Fruit fly (Drosophila melanogaster) whole organism, prepupa: ENCODE data around the gene Unc-76.
A peak's percentile ranks its signal among the peaks of the same experiment; 100 is the strongest.

Source experiments
- Blimp-1 ChIP-seq: fragments of 200-800 bp; sonication (Bioruptor generic); optimal IDR thresholded peaks from 3 replicates; lab custom pipeline; 2017; ENCODE audit warnings: missing biosample characterization, missing genetic modification characterization, mild to moderate bottlenecking, moderate library complexity, missing genetic modification reagents
- CG10669 ChIP-seq: fragments of 200-800 bp; sonication (Bioruptor generic); optimal IDR thresholded peaks from 3 replicates; lab custom pipeline; 2018; ENCODE audit warnings: missing biosample characterization, mild to moderate bottlenecking, missing genetic modification characterization, moderate library complexity
- CG11294 ChIP-seq: fragments of 200-800 bp; sonication (Bioruptor generic); IDR thresholded peaks from 2 replicates; pipeline ENCODE4 v1.3.6; 2022; ENCODE audit warnings: missing biosample characterization, missing genetic modification characterization
- CG11762 ChIP-seq: fragments of 200-800 bp; sonication (Bioruptor generic); optimal IDR thresholded peaks from 3 replicates; lab custom pipeline; 2016; ENCODE audit warnings: missing biosample characterization, missing genetic modification characterization; ENCODE audit not compliant: insufficient read depth
- CG11902 ChIP-seq: fragments of 200-800 bp; sonication (Bioruptor generic); optimal IDR thresholded peaks from 3 replicates; lab custom pipeline; 2016; ENCODE audit warnings: missing biosample characterization, missing genetic modification characterization
- CG1621 ChIP-seq: fragments of 200-800 bp; sonication (Bioruptor generic); optimal IDR thresholded peaks from 3 replicates; lab custom pipeline; 2018; ENCODE audit warnings: missing biosample characterization, mild to moderate bottlenecking, missing genetic modification characterization
- CG16779 ChIP-seq: fragments of 200-800 bp; sonication (Bioruptor generic); optimal IDR thresholded peaks from 3 replicates; lab custom pipeline; 2017; ENCODE audit warnings: missing biosample characterization, mild to moderate bottlenecking, missing genetic modification characterization
- CG3032 ChIP-seq: fragments of 200-800 bp; optimal IDR thresholded peaks from 2 replicates; lab custom pipeline; 2019; ENCODE audit warnings: missing biosample characterization, mild to moderate bottlenecking, missing genetic modification characterization, moderate library complexity
- CG31627 ChIP-seq: fragments of 200-800 bp; sonication (Bioruptor generic); optimal IDR thresholded peaks from 3 replicates; lab custom pipeline; 2016; ENCODE audit warnings: missing biosample characterization, missing genetic modification characterization
- CG34406 ChIP-seq: fragments of 200-800 bp; sonication (Bioruptor generic); optimal IDR thresholded peaks from 3 replicates; lab custom pipeline; 2016; ENCODE audit warnings: missing biosample characterization, missing genetic modification characterization
- CG3919 ChIP-seq: fragments of 200-800 bp; sonication (Bioruptor generic); optimal IDR thresholded peaks from 3 replicates; lab custom pipeline; 2016; ENCODE audit warnings: missing biosample characterization, missing genetic modification characterization
- CG6163 ChIP-seq: fragments of 200-800 bp; sonication (Bioruptor generic); IDR thresholded peaks from 3 replicates; pipeline ENCODE4 v1.3.6; 2022; ENCODE audit warnings: missing biosample characterization, missing genetic modification characterization
- CG6276 ChIP-seq: fragments of 200-800 bp; sonication (Bioruptor generic); optimal IDR thresholded peaks from 2 replicates; lab custom pipeline; 2017; ENCODE audit warnings: missing biosample characterization, mild to moderate bottlenecking, missing genetic modification characterization
- CG6792 ChIP-seq: fragments of 200-800 bp; sonication (Bioruptor generic); optimal IDR thresholded peaks from 3 replicates; lab custom pipeline; 2016; ENCODE audit warnings: missing biosample characterization, missing genetic modification characterization
- CG6808 ChIP-seq: fragments of 200-800 bp; sonication (Bioruptor generic); optimal IDR thresholded peaks from 3 replicates; lab custom pipeline; 2017; ENCODE audit warnings: missing biosample characterization, missing genetic modification characterization, mild to moderate bottlenecking, moderate library complexity, missing genetic modification reagents
- CG6854 ChIP-seq: fragments of 200-800 bp; sonication (Bioruptor generic); optimal IDR thresholded peaks from 2 replicates; lab custom pipeline; 2017; ENCODE audit warnings: missing biosample characterization, mild to moderate bottlenecking, missing genetic modification characterization
- CG7368 ChIP-seq: fragments of 200-800 bp; sonication (Bioruptor generic); optimal IDR thresholded peaks from 3 replicates; lab custom pipeline; 2016; ENCODE audit warnings: missing biosample characterization, missing genetic modification characterization
- CG8119 ChIP-seq: fragments of 200-800 bp; sonication (Bioruptor generic); IDR thresholded peaks from 3 replicates; pipeline ENCODE4 v1.3.6; 2022; ENCODE audit warnings: missing biosample characterization, missing genetic modification characterization
- CG8319 ChIP-seq: fragments of 200-800 bp; sonication (Bioruptor generic); optimal IDR thresholded peaks from 3 replicates; lab custom pipeline; 2016; ENCODE audit warnings: missing biosample characterization, missing genetic modification characterization
- CG8632 ChIP-seq: fragments of 200-800 bp; sonication (Bioruptor generic); optimal IDR thresholded peaks from 3 replicates; lab custom pipeline; 2016; ENCODE audit warnings: missing biosample characterization, missing genetic modification characterization
- CG9139 ChIP-seq: fragments of 200-800 bp; sonication (Bioruptor generic); optimal IDR thresholded peaks from 3 replicates; lab custom pipeline; 2017; ENCODE audit warnings: missing biosample characterization, mild to moderate bottlenecking, missing genetic modification characterization
- Eip75B ChIP-seq: fragments of 200-800 bp; sonication (Bioruptor generic); optimal IDR thresholded peaks from 3 replicates; lab custom pipeline; 2016; ENCODE audit warnings: missing biosample characterization, missing genetic modification characterization
- Eip78C ChIP-seq: fragments of 200-800 bp; sonication (Bioruptor generic); peaks from one replicate; lab custom pipeline; 2016; ENCODE audit warnings: missing biosample characterization, missing genetic modification characterization
- Eip93F ChIP-seq: fragments of 200-800 bp; sonication (Bioruptor generic); optimal IDR thresholded peaks from 2 replicates; lab custom pipeline; 2016; ENCODE audit warnings: missing biosample characterization, mild to moderate bottlenecking, missing genetic modification characterization
- Ets21C ChIP-seq: fragments of 200-800 bp; sonication (Bioruptor generic); optimal IDR thresholded peaks from 3 replicates; lab custom pipeline; 2016; ENCODE audit warnings: missing biosample characterization, missing genetic modification characterization
- Ets96B ChIP-seq: fragments of 200-800 bp; optimal IDR thresholded peaks from 2 replicates; lab custom pipeline; 2019; ENCODE audit warnings: missing biosample characterization, mild to moderate bottlenecking, missing genetic modification characterization, moderate library complexity
- Hr38 ChIP-seq: sonication (Bioruptor generic); optimal IDR thresholded peaks from 2 replicates; lab custom pipeline; 2016; ENCODE audit warnings: missing biosample characterization, missing genetic modification characterization
- Hr39 ChIP-seq: fragments of 200-800 bp; sonication (Bioruptor generic); optimal IDR thresholded peaks from 2 replicates; lab custom pipeline; 2016; ENCODE audit warnings: missing biosample characterization, missing genetic modification characterization
- Hr4 ChIP-seq: fragments of 200-800 bp; sonication (Bioruptor generic); optimal IDR thresholded peaks from 3 replicates; lab custom pipeline; 2016; ENCODE audit warnings: missing biosample characterization, missing genetic modification characterization
- Lpt ChIP-seq: fragments of 200-800 bp; sonication (Bioruptor generic); optimal IDR thresholded peaks from 3 replicates; lab custom pipeline; 2016; ENCODE audit warnings: missing biosample characterization, missing genetic modification characterization
- Met ChIP-seq: fragments of 200-800 bp; sonication (Bioruptor generic); optimal IDR thresholded peaks from 3 replicates; lab custom pipeline; 2016; ENCODE audit warnings: missing biosample characterization, missing genetic modification characterization
- OdsH ChIP-seq: fragments of 200-800 bp; sonication (Bioruptor generic); optimal IDR thresholded peaks from 3 replicates; lab custom pipeline; 2016; ENCODE audit warnings: missing biosample characterization, missing genetic modification characterization
- Sox102F ChIP-seq: fragments of 200-800 bp; sonication (Bioruptor generic); optimal IDR thresholded peaks from 2 replicates; lab custom pipeline; 2016; ENCODE audit warnings: missing biosample characterization, mild to moderate bottlenecking, missing genetic modification characterization
- Sox14 ChIP-seq: fragments of 200-800 bp; sonication (Bioruptor generic); optimal IDR thresholded peaks from 3 replicates; lab custom pipeline; 2016; ENCODE audit warnings: missing biosample characterization, missing genetic modification characterization
- Sox15 ChIP-seq: fragments of 200-800 bp; sonication (Bioruptor generic); optimal IDR thresholded peaks from 3 replicates; lab custom pipeline; 2016; ENCODE audit warnings: missing biosample characterization, missing genetic modification characterization
- achi ChIP-seq: fragments of 200-800 bp; sonication (Bioruptor generic); optimal IDR thresholded peaks from 3 replicates; lab custom pipeline; 2016; ENCODE audit warnings: missing biosample characterization, missing genetic modification characterization
- acj6 ChIP-seq: fragments of 200-800 bp; sonication (Bioruptor generic); optimal IDR thresholded peaks from 3 replicates; lab custom pipeline; 2016; ENCODE audit warnings: missing biosample characterization, missing genetic modification characterization
- eg ChIP-seq: fragments of 200-800 bp; sonication (Bioruptor generic); IDR thresholded peaks from 3 replicates; pipeline ENCODE4 v1.3.6; 2022; ENCODE audit warnings: missing biosample characterization, missing genetic modification characterization
- esn ChIP-seq: fragments of 200-800 bp; sonication (Bioruptor generic); optimal IDR thresholded peaks from 2 replicates; lab custom pipeline; 2016; ENCODE audit warnings: missing biosample characterization, mild to moderate bottlenecking, missing genetic modification characterization, moderate library complexity
- fd59A ChIP-seq: fragments of 200-800 bp; sonication (Bioruptor generic); optimal IDR thresholded peaks from 2 replicates; lab custom pipeline; 2017; ENCODE audit warnings: missing biosample characterization, mild to moderate bottlenecking, missing genetic modification characterization, missing genetic modification reagents
- fkh ChIP-seq: fragments of 200-800 bp; sonication (Bioruptor generic); optimal IDR thresholded peaks from 3 replicates; lab custom pipeline; 2017; ENCODE audit warnings: missing biosample characterization, mild to moderate bottlenecking, missing genetic modification characterization, moderate library complexity
- net ChIP-seq: fragments of 200-800 bp; sonication (Bioruptor generic); optimal IDR thresholded peaks from 3 replicates; lab custom pipeline; 2016; ENCODE audit warnings: missing biosample characterization, missing genetic modification characterization
- salr ChIP-seq, 2 experiments: fragments of 200-800 bp; sonication (Bioruptor generic); optimal IDR thresholded peaks; 3 replicates each; lab custom pipeline; 2016 to 2018; ENCODE audit warnings: missing biosample characterization in 2 of 2, missing genetic modification characterization in 2 of 2, mild to moderate bottlenecking in 1 of 2
- spab ChIP-seq: fragments of 200-800 bp; sonication (Bioruptor generic); optimal IDR thresholded peaks from 2 replicates; lab custom pipeline; 2017; ENCODE audit warnings: missing biosample characterization, mild to moderate bottlenecking, missing genetic modification characterization, missing genetic modification reagents
- topi ChIP-seq: fragments of 200-800 bp; sonication (Bioruptor generic); optimal IDR thresholded peaks from 3 replicates; lab custom pipeline; 2016; ENCODE audit warnings: missing biosample characterization, missing genetic modification characterization
- vri ChIP-seq: fragments of 200-800 bp; sonication (Bioruptor generic); optimal IDR thresholded peaks from 3 replicates; lab custom pipeline; 2016; ENCODE audit warnings: missing biosample characterization, mild to moderate bottlenecking, missing genetic modification characterization

Gene Unc-76

dm6 chrX:2104365-2104764 is 24.0 kb downstream of the Unc-76 start:
- TF ChIP-seq spab (GFP tag; lab: Kevin White, UChicago) (no peak), CG1621 (no peak), Eip93F (no peak), CG6792 (GFP tag; lab: Kevin White, UChicago) (no peak), fkh (GFP tag; lab: Kevin White, UChicago) (no peak), Ets21C (GFP tag; lab: Kevin White, UChicago) (no peak), Eip78C (GFP tag; lab: Kevin White, UChicago) (no peak), Eip75B (GFP tag; lab: Kevin White, UChicago) (no peak), CG34406 (GFP tag; lab: Kevin White, UChicago) (no peak), Hr39 (GFP tag; lab: Kevin White, UChicago) (no peak), CG11762 (GFP tag; lab: Kevin White, UChicago) (no peak)
- TF ChIP-seq, all 60 proteins: peak for 0

dm6 chrX:2106367-2106766 is 26.0 kb downstream of the Unc-76 start:
- TF ChIP-seq CG8632 = no peak
- TF ChIP-seq CG6792 (GFP tag; lab: Kevin White, UChicago) = no peak
- no peak for TF ChIP-seq OdsH (GFP tag; lab: Kevin White, UChicago)
- no peak for TF ChIP-seq CG11902 (GFP tag; lab: Kevin White, UChicago)

- TF ChIP-seq CG3919 (GFP tag; lab: Kevin White, UChicago) = peak; percentile 24
- peak; percentile 63 for TF ChIP-seq OdsH (GFP tag; lab: Kevin White, UChicago)
- no peak for TF ChIP-seq fkh (GFP tag; lab: Kevin White, UChicago)
- peak; percentile 23 for TF ChIP-seq Sox14 (GFP tag; lab: Kevin White, UChicago)
- TF ChIP-seq fd59A = no peak
- no peak for TF ChIP-seq Hr38
- TF ChIP-seq CG11902 (GFP tag; lab: Kevin White, UChicago) = no peak
- no peak for TF ChIP-seq spab (GFP tag; lab: Kevin White, UChicago)
- TF ChIP-seq esn (GFP tag; lab: Kevin White, UChicago) = peak; percentile 12
- no peak for TF ChIP-seq CG3032 (tag; lab: Kevin White, UChicago)
- no peak for TF ChIP-seq topi (GFP tag; lab: Kevin White, UChicago)
- no peak for TF ChIP-seq CG6808 (GFP tag; lab: Kevin White, UChicago)
- TF ChIP-seq Eip75B (GFP tag; lab: Kevin White, UChicago) = no peak
- peak; percentile 79 for TF ChIP-seq Eip78C (GFP tag; lab: Kevin White, UChicago)
- TF ChIP-seq CG16779 (tag; lab: Kevin White, UChicago) = peak; percentile 23
- no peak for TF ChIP-seq Sox15
- no peak for TF ChIP-seq CG9139 (GFP tag; lab: Kevin White, UChicago)
- TF ChIP-seq Hr4 = peak; percentile 85
- no peak for TF ChIP-seq Sox102F (GFP tag; lab: Kevin White, UChicago)
- TF ChIP-seq eg (GFP tag; lab: Robert Waterston, UW) = peak; percentile 90
- no peak for TF ChIP-seq CG6854
- peak; percentile 49 for TF ChIP-seq achi (GFP tag; lab: Kevin White, UChicago)
- peak; percentile 9 for TF ChIP-seq Met (GFP tag; lab: Kevin White, UChicago)
- no peak for TF ChIP-seq CG7368 (GFP tag; lab: Kevin White, UChicago)
- TF ChIP-seq acj6 = peak; percentile 36
- TF ChIP-seq CG8319 (GFP tag; lab: Kevin White, UChicago) = no peak
- TF ChIP-seq net = peak; percentile 67
- TF ChIP-seq Blimp-1 (GFP tag; lab: Kevin White, UChicago) = no peak
- no peak for TF ChIP-seq Ets96B (tag; lab: Kevin White, UChicago)
- no peak for TF ChIP-seq vri
- TF ChIP-seq salr (GFP tag; optimal IDR thresholded peaks at IDR 0.05; lab: Kevin White, UChicago) = peak in 1 of 2 experiments; percentile 20
- TF ChIP-seq CG10669 (GFP tag; lab: Kevin White, UChicago) = no peak
- no peak for TF ChIP-seq CG11762 (GFP tag; lab: Kevin White, UChicago)
- TF ChIP-seq CG31627 (GFP tag; lab: Kevin White, UChicago) = peak; percentile 23
- peak; percentile 86 for TF ChIP-seq CG11294 (GFP tag; lab: Robert Waterston, UW)
- peak; percentile 84 for TF ChIP-seq CG8119 (GFP tag; lab: Robert Waterston, UW)
- peak; percentile 78 for TF ChIP-seq Lpt
- peak; percentile 84 for TF ChIP-seq CG6163 (GFP tag; lab: Robert Waterston, UW)
- no peak for TF ChIP-seq CG6792 (GFP tag; lab: Kevin White, UChicago)
- peak; percentile 83 for TF ChIP-seq CG6276 (GFP tag; lab: Kevin White, UChicago)
- TF ChIP-seq CG1621 = no peak
Measured at dm6 chrX:2107782-2108409, 27.5 kb downstream of the Unc-76 start.
